Worm (Caenorhabditis elegans) whole organism, midembryonic: ENCODE data around the gene C26B9.6.

Experiments
- flt-1 ChIP-seq: fragments of 200-800 bp; sonication (Bioruptor generic); IDR thresholded peaks from 2 replicates; pipeline ENCODE4 v1.3.6; 2022; ENCODE audit warnings: missing genetic modification characterization, missing compliant biosample characterization
- klf-2 ChIP-seq: fragments of 200-800 bp; sonication (Bioruptor generic); conservative IDR thresholded peaks from 2 replicates; pipeline ENCODE4 v1.3.6; 2022; ENCODE audit warnings: missing genetic modification reagents, missing genetic modification characterization, missing compliant biosample characterization
- ref-1 ChIP-seq: fragments of 200-800 bp; sonication (Bioruptor generic); conservative IDR thresholded peaks from 2 replicates; pipeline ENCODE4 v1.3.6; 2022; ENCODE audit warnings: missing genetic modification reagents, missing genetic modification characterization, missing compliant biosample characterization

ce11 chrX:5336498-5336897, 1.2 kb upstream of the C26B9.6 start:
- TF ChIP-seq ref-1 (no peak), flt-1 (GFP tag; lab: Robert Waterston, UW) (no peak), klf-2 (GFP tag; lab: Robert Waterston, UW) (no peak)
